Worm (Caenorhabditis elegans) whole organism, L1 larva: ENCODE results near the gene col-12.

Experiments
- C04F5.9 ChIP-seq: sonication (generic microtip); optimal IDR thresholded peaks from 2 replicates; lab custom pipeline; 2016; ENCODE audit warnings: missing genetic modification characterization, missing compliant biosample characterization
- F16B12.6 ChIP-seq: fragments of 150-350 bp; optimal IDR thresholded peaks from 2 replicates; lab custom pipeline; 2014; ENCODE audit warnings: missing biosample characterization, missing genetic modification characterization
- alr-1 ChIP-seq: fragments of 200-800 bp; sonication (Bioruptor generic); optimal IDR thresholded peaks from 2 replicates; lab custom pipeline; 2018; ENCODE audit warnings: borderline replicate concordance, mild to moderate bottlenecking, missing genetic modification characterization, missing compliant biosample characterization
- aly-2 ChIP-seq: fragments of 150-350 bp; optimal IDR thresholded peaks from 2 replicates; lab custom pipeline; 2014; ENCODE audit warnings: missing biosample characterization, missing genetic modification characterization
- ama-1 ChIP-seq: fragments of 150-350 bp; optimal IDR thresholded peaks from 2 replicates; lab custom pipeline; 2014
- blmp-1 ChIP-seq: fragments of 150-350 bp; optimal IDR thresholded peaks from 2 replicates; lab custom pipeline; 2014; ENCODE audit warnings: missing biosample characterization, missing genetic modification characterization
- ceh-63 ChIP-seq: fragments of 200-800 bp; sonication (Bioruptor generic); optimal IDR thresholded peaks from 2 replicates; lab custom pipeline; 2018; ENCODE audit warnings: mild to moderate bottlenecking, missing genetic modification characterization, missing compliant biosample characterization
- ceh-82 ChIP-seq, 3 experiments: fragments of 150-350 bp in 1 of 3; sonication (generic microtip) in 2 of 3; optimal IDR thresholded peaks; 2 replicates each; lab custom pipeline; 2014 to 2017; ENCODE audit warnings: missing biosample characterization in 3 of 3, missing genetic modification characterization in 3 of 3
- ces-1 ChIP-seq: fragments of 150-350 bp; optimal IDR thresholded peaks from 2 replicates; lab custom pipeline; 2014; ENCODE audit warnings: missing biosample characterization, missing genetic modification reagents, missing genetic modification characterization
- dpl-1 ChIP-seq, 3 experiments: fragments of 150-350 bp in 2 of 3; sonication (generic microtip) in 1 of 3; optimal IDR thresholded peaks; 2 replicates each; lab custom pipeline; 2014 to 2017; ENCODE audit warnings: missing biosample characterization in 3 of 3, missing genetic modification characterization in 3 of 3, missing genetic modification reagents in 3 of 3
- dsc-1 ChIP-seq: sonication (generic microtip); optimal IDR thresholded peaks from 2 replicates; lab custom pipeline; 2016; ENCODE audit warnings: mild to moderate bottlenecking, missing genetic modification characterization, missing compliant biosample characterization
- efl-1 ChIP-seq, 4 experiments: fragments of 150-350 bp; optimal IDR thresholded peaks in 3 of 4; peaks in 1 of 4; 1 replicate in 1 of 4; 2 replicates in 3 of 4; lab custom pipeline; 2014; ENCODE audit warnings: missing biosample characterization in 2 of 4, missing genetic modification characterization in 2 of 4, missing genetic modification reagents in 2 of 4
- egl-27 ChIP-seq, 2 experiments: fragments of 150-350 bp in 1 of 2; sonication (generic microtip); optimal IDR thresholded peaks; 3 replicates each; lab custom pipeline; 2017 to 2018; ENCODE audit warnings: missing biosample characterization in 2 of 2, missing genetic modification characterization in 2 of 2, missing genetic modification reagents in 2 of 2
- elt-2 ChIP-seq: sonication (generic microtip); optimal IDR thresholded peaks from 2 replicates; lab custom pipeline; 2016; ENCODE audit warnings: missing genetic modification characterization, mild to moderate bottlenecking, inconsistent platforms, missing compliant biosample characterization, missing genetic modification reagents
- ets-5 ChIP-seq: fragments of 200-800 bp; sonication (Bioruptor generic); IDR thresholded peaks from 2 replicates; pipeline ENCODE4 v1.3.6; 2022; ENCODE audit warnings: missing genetic modification characterization, missing compliant biosample characterization
- fkh-4 ChIP-seq: sonication (generic microtip); optimal IDR thresholded peaks from 2 replicates; lab custom pipeline; 2016; ENCODE audit warnings: missing compliant biosample characterization, missing genetic modification characterization, borderline replicate concordance
- fkh-8 ChIP-seq: sonication (generic microtip); optimal IDR thresholded peaks from 2 replicates; lab custom pipeline; 2016; ENCODE audit warnings: mild to moderate bottlenecking, missing genetic modification characterization, missing compliant biosample characterization
- fos-1 ChIP-seq: fragments of 150-350 bp; optimal IDR thresholded peaks from 2 replicates; lab custom pipeline; 2014; ENCODE audit warnings: missing biosample characterization, missing genetic modification characterization
- grh-1 ChIP-seq: fragments of 200-800 bp; sonication (Bioruptor generic); IDR thresholded peaks from 2 replicates; pipeline ENCODE4 v1.3.6; 2022; ENCODE audit warnings: missing genetic modification reagents, missing genetic modification characterization, missing compliant biosample characterization
- hlh-17 ChIP-seq: fragments of 200-800 bp; sonication (Bioruptor generic); optimal IDR thresholded peaks from 2 replicates; lab custom pipeline; 2018; ENCODE audit warnings: missing genetic modification characterization, mild to moderate bottlenecking, missing compliant biosample characterization, moderate library complexity, borderline replicate concordance
- hlh-4 ChIP-seq: sonication (generic microtip); optimal IDR thresholded peaks from 2 replicates; lab custom pipeline; 2016; ENCODE audit warnings: mild to moderate bottlenecking, missing genetic modification characterization, missing compliant biosample characterization
- hpl-2 ChIP-seq: fragments of 150-350 bp; optimal IDR thresholded peaks from 2 replicates; lab custom pipeline; 2014; ENCODE audit warnings: missing biosample characterization, missing genetic modification reagents, missing genetic modification characterization
- irx-1 ChIP-seq: sonication (generic microtip); optimal IDR thresholded peaks from 2 replicates; lab custom pipeline; 2016; ENCODE audit warnings: missing genetic modification characterization, missing compliant biosample characterization
- jun-1 ChIP-seq: fragments of 150-350 bp; optimal IDR thresholded peaks from 2 replicates; lab custom pipeline; 2014; ENCODE audit warnings: missing biosample characterization, missing genetic modification reagents, missing genetic modification characterization
- lin-13 ChIP-seq: fragments of 150-350 bp; optimal IDR thresholded peaks from 2 replicates; lab custom pipeline; 2014; ENCODE audit warnings: missing biosample characterization, missing genetic modification reagents, missing genetic modification characterization
- lin-14 ChIP-seq: fragments of 200-800 bp; sonication (Bioruptor generic); optimal IDR thresholded peaks from 2 replicates; lab custom pipeline; 2018; ENCODE audit warnings: mild to moderate bottlenecking, missing genetic modification characterization, moderate library complexity, missing compliant biosample characterization
- lin-15B ChIP-seq: fragments of 150-350 bp; sonication (generic microtip); optimal IDR thresholded peaks from 3 replicates; lab custom pipeline; 2014; ENCODE audit warnings: missing biosample characterization, missing genetic modification characterization
- lin-35 ChIP-seq, 2 experiments: fragments of 150-350 bp; optimal IDR thresholded peaks; 2 replicates each; lab custom pipeline; 2014; ENCODE audit warnings: missing biosample characterization in 2 of 2, missing genetic modification characterization in 2 of 2, missing genetic modification reagents in 2 of 2
- lsy-2 ChIP-seq, 2 experiments: fragments of 150-350 bp; optimal IDR thresholded peaks; 2 replicates each; lab custom pipeline; 2014; ENCODE audit warnings: missing biosample characterization in 2 of 2, missing genetic modification characterization in 2 of 2
- mep-1 ChIP-seq: fragments of 150-350 bp; optimal IDR thresholded peaks from 2 replicates; lab custom pipeline; 2014; ENCODE audit warnings: missing biosample characterization, missing genetic modification characterization
- nhr-11 ChIP-seq: fragments of 150-350 bp; optimal IDR thresholded peaks from 2 replicates; lab custom pipeline; 2014; ENCODE audit warnings: missing biosample characterization, missing genetic modification characterization
- nhr-20 ChIP-seq: sonication (generic microtip); optimal IDR thresholded peaks from 2 replicates; lab custom pipeline; 2016; ENCODE audit warnings: mild to moderate bottlenecking, missing genetic modification characterization, missing compliant biosample characterization
- nhr-28 ChIP-seq: fragments of 150-350 bp; optimal IDR thresholded peaks from 2 replicates; lab custom pipeline; 2014; ENCODE audit warnings: missing biosample characterization, missing genetic modification characterization
- nhr-47 ChIP-seq: sonication (generic microtip); optimal IDR thresholded peaks from 2 replicates; lab custom pipeline; 2016; ENCODE audit warnings: mild to moderate bottlenecking, missing genetic modification characterization, moderate library complexity, missing compliant biosample characterization
- nhr-76 ChIP-seq: sonication (generic microtip); optimal IDR thresholded peaks from 2 replicates; lab custom pipeline; 2017; ENCODE audit warnings: missing biosample characterization, missing genetic modification characterization
- nhr-85 ChIP-seq: sonication (generic microtip); peaks from one replicate; lab custom pipeline; 2016; ENCODE audit warnings: missing genetic modification characterization, inconsistent platforms, missing compliant biosample characterization
- nhr-90 ChIP-seq: sonication (generic microtip); optimal IDR thresholded peaks from 2 replicates; lab custom pipeline; 2016; ENCODE audit warnings: mild to moderate bottlenecking, missing genetic modification characterization, missing compliant biosample characterization; ENCODE audit not compliant: poor library complexity
- pag-3 ChIP-seq: sonication (generic microtip); optimal IDR thresholded peaks from 2 replicates; lab custom pipeline; 2017; ENCODE audit warnings: missing genetic modification characterization, mild to moderate bottlenecking, missing compliant biosample characterization, antibody characterized with exemption, borderline replicate concordance; ENCODE audit not compliant: insufficient read depth
- pqm-1 ChIP-seq: sonication (generic microtip); optimal IDR thresholded peaks from 3 replicates; lab custom pipeline; 2017; ENCODE audit warnings: missing biosample characterization, missing genetic modification characterization
- rnt-1 ChIP-seq: sonication (generic microtip); optimal IDR thresholded peaks from 2 replicates; lab custom pipeline; 2016; ENCODE audit warnings: mild to moderate bottlenecking, missing genetic modification characterization, moderate library complexity, missing compliant biosample characterization
- snpc-4 ChIP-seq: fragments of 150-350 bp; optimal IDR thresholded peaks from 2 replicates; lab custom pipeline; 2014; ENCODE audit warnings: missing biosample characterization, missing genetic modification characterization
- sox-4 ChIP-seq: sonication (generic microtip); optimal IDR thresholded peaks from 2 replicates; lab custom pipeline; 2016; ENCODE audit warnings: missing genetic modification characterization, missing compliant biosample characterization
- sptf-1 ChIP-seq: fragments of 150-350 bp; optimal IDR thresholded peaks from 2 replicates; lab custom pipeline; 2014; ENCODE audit warnings: missing biosample characterization, missing genetic modification characterization
- sup-37 ChIP-seq: fragments of 200-800 bp; sonication (Bioruptor generic); optimal IDR thresholded peaks from 2 replicates; lab custom pipeline; 2018; ENCODE audit warnings: mild to moderate bottlenecking, missing genetic modification characterization, missing compliant biosample characterization
- swsn-7 ChIP-seq: sonication (generic microtip); optimal IDR thresholded peaks from 2 replicates; lab custom pipeline; 2016; ENCODE audit warnings: missing genetic modification characterization, missing compliant biosample characterization
- tbx-2 ChIP-seq: sonication (generic microtip); optimal IDR thresholded peaks from 2 replicates; lab custom pipeline; 2016; ENCODE audit warnings: missing genetic modification characterization, missing compliant biosample characterization
- unc-62 ChIP-seq: fragments of 150-350 bp; optimal IDR thresholded peaks from 2 replicates; lab custom pipeline; 2014; ENCODE audit warnings: missing biosample characterization, missing genetic modification reagents, missing genetic modification characterization
- unc-86 ChIP-seq: sonication (generic microtip); optimal IDR thresholded peaks from 2 replicates; lab custom pipeline; 2016; ENCODE audit warnings: missing genetic modification characterization, missing compliant biosample characterization
- vab-15 ChIP-seq: sonication (generic microtip); optimal IDR thresholded peaks from 2 replicates; lab custom pipeline; 2017; ENCODE audit warnings: missing genotype, mild to moderate bottlenecking, missing genetic modification characterization, missing compliant biosample characterization
- zag-1 ChIP-seq: fragments of 150-350 bp; optimal IDR thresholded peaks from 2 replicates; lab custom pipeline; 2014; ENCODE audit warnings: missing biosample characterization, missing genetic modification characterization
- zip-4 ChIP-seq: fragments of 200-800 bp; sonication (Bioruptor generic); optimal IDR thresholded peaks from 2 replicates; lab custom pipeline; 2018; ENCODE audit warnings: mild to moderate bottlenecking, missing genetic modification characterization, moderate library complexity, missing compliant biosample characterization
- ztf-11 ChIP-seq, 2 experiments: sonication (generic microtip); optimal IDR thresholded peaks; 2 replicates each; lab custom pipeline; 2016 to 2017; ENCODE audit warnings: missing genetic modification characterization in 2 of 2, missing biosample characterization in 1 of 2, missing compliant biosample characterization in 1 of 2
- ztf-4 ChIP-seq: fragments of 150-350 bp; optimal IDR thresholded peaks from 2 replicates; lab custom pipeline; 2014; ENCODE audit warnings: missing biosample characterization, missing genetic modification characterization

Gene col-12

DNA sequence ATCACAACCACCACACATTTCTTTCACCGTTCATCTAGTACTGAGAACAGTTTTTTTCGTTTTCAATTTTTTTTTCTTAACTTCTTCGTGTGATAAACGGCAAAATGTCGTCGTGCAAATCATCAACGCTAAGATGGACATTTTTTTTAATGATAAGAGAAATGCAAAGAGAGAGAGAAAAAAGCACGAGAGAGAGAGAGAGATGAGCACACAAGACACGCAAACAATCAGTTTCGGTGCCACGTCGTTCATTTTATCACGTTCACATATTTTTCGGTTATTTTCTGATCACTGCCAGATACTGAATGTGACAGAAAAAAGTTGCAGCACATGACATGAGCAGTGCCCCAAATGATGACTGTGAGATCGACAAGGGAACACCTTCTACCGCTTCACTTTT lies 43.2 kb upstream of the col-12 start, which contains the start of gene egl-9:
egl-9 (plus strand) TSS at position 328 of the 400 bp plus-strand sequence.
- TF ChIP-seq nhr-20 (tag; lab: Kevin White, UChicago) (peak; percentile 8), jun-1 (no peak), ztf-4 (tag; lab: Kevin White, UChicago) (no peak), rnt-1 (tag; lab: Kevin White, UChicago) (no peak), snpc-4 (no peak), lin-15B (tag; lab: Kevin White, UChicago) (no peak), alr-1 (tag; lab: Kevin White, UChicago) (no peak), mep-1 (peak; percentile 5), vab-15 (tag; lab: Kevin White, UChicago) (no peak), tbx-2 (tag; lab: Kevin White, UChicago) (no peak), elt-2 (tag; lab: Kevin White, UChicago) (peak; percentile 68), grh-1 (GFP tag; lab: Robert Waterston, UW) (no peak), nhr-90 (tag; lab: Kevin White, UChicago) (no peak), F16B12.6 (tag; lab: Kevin White, UChicago) (no peak), blmp-1 (no peak), lin-13 (GFP tag; lab: Kevin White, UChicago) (no peak), sptf-1 (tag; lab: Kevin White, UChicago) (no peak), ces-1 (GFP tag; lab: Kevin White, UChicago) (no peak), nhr-85 (tag; lab: Kevin White, UChicago) (no peak), pqm-1 (tag; lab: Kevin White, UChicago) (no peak), dsc-1 (tag; lab: Kevin White, UChicago) (no peak), aly-2 (tag; lab: Kevin White, UChicago) (no peak), fkh-4 (tag; lab: Kevin White, UChicago) (no peak), fkh-8 (tag; lab: Kevin White, UChicago) (no peak), lsy-2 (tag; optimal IDR thresholded peaks at IDR 0.05; lab: Kevin White, UChicago) (no peak), egl-27 (tag; optimal IDR thresholded peaks at IDR 0.05; lab: Kevin White, UChicago) (no peak), ets-5 (no peak), hpl-2 (no peak), hlh-4 (tag; lab: Kevin White, UChicago) (no peak), ama-1 (peak; percentile 64), ceh-82 (tag; optimal IDR thresholded peaks at IDR 0.05; lab: Kevin White, UChicago) (no peak), C04F5.9 (tag; lab: Kevin White, UChicago) (no peak), sup-37 (GFP tag; lab: Kevin White, UChicago) (no peak), lin-14 (peak; percentile 15), nhr-76 (tag; lab: Kevin White, UChicago) (no peak), swsn-7 (tag; lab: Kevin White, UChicago) (no peak), nhr-47 (tag; lab: Kevin White, UChicago) (no peak), dpl-1 (GFP tag; optimal IDR thresholded peaks at IDR 0.05; lab: Kevin White, UChicago) (no peak), unc-86 (tag; lab: Kevin White, UChicago) (no peak), unc-62 (GFP tag; lab: Kevin White, UChicago) (no peak), efl-1 (optimal IDR thresholded peaks at IDR 0.05; lab: Kevin White, UChicago) (no peak), efl-1 (GFP tag; optimal IDR thresholded peaks at IDR 0.05 in 1 of 2; lab: Kevin White, UChicago) (no peak), pag-3 (tag; lab: Kevin White, UChicago) (no peak), fos-1 (tag; lab: Kevin White, UChicago) (no peak), zag-1 (tag; lab: Kevin White, UChicago) (no peak), hlh-17 (GFP tag; lab: Kevin White, UChicago) (no peak), nhr-11 (no peak), ceh-63 (GFP tag; lab: Kevin White, UChicago) (no peak), sox-4 (tag; lab: Kevin White, UChicago) (no peak), irx-1 (tag; lab: Kevin White, UChicago) (no peak), lin-35 (GFP tag; optimal IDR thresholded peaks at IDR 0.05; lab: Kevin White, UChicago) (peak in 1 of 2 experiments; percentile 32), zip-4 (GFP tag; lab: Kevin White, UChicago) (no peak), ztf-11 (tag; optimal IDR thresholded peaks at IDR 0.05; lab: Kevin White, UChicago) (no peak), nhr-28 (tag; lab: Kevin White, UChicago) (no peak)
